Worm (Caenorhabditis elegans) whole organism, dauer: ENCODE data around the gene C38C3.6.

Experiments used
- unc-62 ChIP-seq: sonication (generic microtip); optimal IDR thresholded peaks from 2 replicates; lab custom pipeline; 2017; ENCODE audit warnings: missing biosample characterization, missing genetic modification reagents, missing genetic modification characterization

C38C3.6 gene

ce11 chrV:1459374-1459926, 32.0 kb downstream of the C38C3.6 start:
- TF ChIP-seq unc-62 (GFP tag; lab: Kevin White, UChicago), result no peak

DNA sequence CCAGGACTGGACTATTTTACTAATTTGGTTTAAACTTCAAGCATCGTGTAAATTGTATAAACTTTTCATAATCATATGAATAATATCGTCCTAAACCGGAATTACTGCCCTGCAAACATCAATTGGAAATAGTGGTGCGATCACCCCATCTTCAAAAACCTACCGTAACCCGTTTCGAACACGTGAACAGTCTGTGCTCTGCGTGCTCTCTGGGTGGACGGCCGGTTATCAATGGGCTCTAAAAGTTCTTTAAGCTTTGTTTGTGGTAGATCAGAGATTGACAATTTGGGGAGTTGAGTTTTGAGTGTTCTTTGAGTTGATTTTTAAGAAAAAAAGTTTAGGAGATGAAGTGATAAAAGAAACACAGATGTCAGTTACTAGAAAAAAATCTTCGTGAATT, 34.8 kb downstream of the C38C3.6 start:
- no peak for TF ChIP-seq unc-62 (GFP tag; lab: Kevin White, UChicago)

DNA sequence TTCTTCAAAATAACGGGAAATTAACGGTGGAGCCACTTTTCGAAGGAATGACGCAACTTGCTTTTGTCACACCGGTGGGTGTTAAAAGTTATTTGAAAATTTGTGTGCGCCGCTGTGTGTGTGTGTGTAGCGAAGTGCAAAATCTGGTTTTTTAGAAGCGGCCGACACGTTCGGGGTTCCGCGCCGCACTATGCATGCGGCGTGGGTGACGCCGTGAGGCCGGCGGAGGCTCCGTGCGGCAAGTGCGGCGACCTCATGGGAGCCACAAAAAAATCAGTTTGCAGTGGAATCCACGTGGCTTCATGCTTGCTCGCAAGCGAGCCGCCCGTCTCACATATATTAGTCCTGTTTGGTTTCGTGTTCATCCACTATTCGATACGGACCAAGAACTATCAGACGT, 36.1 kb downstream of the C38C3.6 start:
- no peak for TF ChIP-seq unc-62 (GFP tag; lab: Kevin White, UChicago)

DNA sequence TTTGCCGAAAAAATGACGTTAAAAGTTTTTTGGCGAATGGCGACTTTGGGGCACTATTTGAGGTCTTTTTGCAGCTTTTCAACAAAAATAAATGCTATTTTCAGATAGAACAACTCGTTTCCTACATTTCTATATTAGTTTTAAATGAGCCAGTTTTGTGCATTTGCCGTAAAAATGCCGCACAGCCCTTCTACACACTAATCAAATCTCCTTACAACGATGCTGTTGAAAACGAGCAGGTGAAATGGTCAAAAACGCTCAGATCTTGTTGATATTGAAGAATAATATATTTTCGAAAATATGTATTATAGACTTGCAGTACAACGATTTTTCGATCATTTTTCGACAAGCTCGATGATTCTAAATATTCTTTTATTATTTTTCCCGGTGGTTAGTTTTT, 36.6 kb downstream of the C38C3.6 start, which contains the start of gene chil-14:
TSS of gene chil-14 (plus strand) at position 301 of the 400 bp plus-strand sequence.
- TF ChIP-seq unc-62 (GFP tag; lab: Kevin White, UChicago), result no peak

DNA sequence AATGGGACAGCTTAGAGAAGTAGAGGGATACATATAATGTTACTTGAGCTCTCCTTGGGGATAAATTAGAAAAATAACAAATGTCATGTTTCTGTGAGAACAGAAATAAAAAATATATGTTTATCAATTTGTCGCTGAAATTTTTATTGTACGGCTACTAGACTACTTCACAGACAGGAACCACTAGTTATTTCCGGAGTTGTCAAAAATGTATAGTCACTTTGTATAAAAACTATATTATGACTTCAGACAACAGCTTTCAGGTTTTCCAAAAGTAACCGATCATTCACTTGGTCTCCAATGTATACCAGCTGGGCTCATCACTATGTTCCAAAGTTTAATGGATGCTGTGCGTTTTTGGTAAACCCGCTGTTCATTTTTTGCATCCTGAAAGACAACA, 40.1 kb downstream of the C38C3.6 start, which contains the start of gene srj-23:
TSS of gene srj-23 (plus strand) at position 301 of the 400 bp plus-strand sequence.
- no peak for TF ChIP-seq unc-62 (GFP tag; lab: Kevin White, UChicago)

DNA sequence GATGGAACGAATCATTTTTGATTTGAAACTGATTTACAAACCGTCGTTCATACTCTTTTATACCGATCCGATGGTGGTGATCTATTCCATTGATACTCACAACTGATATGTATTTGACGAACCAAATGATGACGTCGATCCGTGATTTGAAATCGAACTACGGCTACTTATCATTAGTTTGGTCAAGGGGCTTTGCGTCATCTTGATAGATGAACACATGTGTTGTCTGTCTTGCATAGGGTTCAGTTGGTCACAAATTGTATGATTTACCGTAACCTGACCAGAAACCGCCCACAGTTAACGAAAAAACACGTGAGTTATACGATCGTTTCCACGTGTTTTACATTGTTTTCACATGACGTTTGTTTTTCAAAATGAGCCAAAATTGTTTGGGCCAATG, 41.2 kb downstream of the C38C3.6 start, which contains the start of gene cnc-2:
TSS of gene cnc-2 (minus strand) at position 24 of the 400 bp plus-strand sequence.
- no peak for TF ChIP-seq unc-62 (GFP tag; lab: Kevin White, UChicago)

- no peak for TF ChIP-seq unc-62 (GFP tag; lab: Kevin White, UChicago)
These were observed 43.7 kb downstream of the C38C3.6 start, which contains the start of gene cnc-3 for ce11 chrV:1447724-1448123. Gene cnc-3 (plus strand): TSS chrV:1448004.

- no peak for TF ChIP-seq unc-62 (GFP tag; lab: Kevin White, UChicago)
These were observed 44.3 kb downstream of the C38C3.6 start, which contains the start of gene cnc-4 for ce11 chrV:1447079-1447478. Gene cnc-4 (plus strand): TSS chrV:1447195.

DNA sequence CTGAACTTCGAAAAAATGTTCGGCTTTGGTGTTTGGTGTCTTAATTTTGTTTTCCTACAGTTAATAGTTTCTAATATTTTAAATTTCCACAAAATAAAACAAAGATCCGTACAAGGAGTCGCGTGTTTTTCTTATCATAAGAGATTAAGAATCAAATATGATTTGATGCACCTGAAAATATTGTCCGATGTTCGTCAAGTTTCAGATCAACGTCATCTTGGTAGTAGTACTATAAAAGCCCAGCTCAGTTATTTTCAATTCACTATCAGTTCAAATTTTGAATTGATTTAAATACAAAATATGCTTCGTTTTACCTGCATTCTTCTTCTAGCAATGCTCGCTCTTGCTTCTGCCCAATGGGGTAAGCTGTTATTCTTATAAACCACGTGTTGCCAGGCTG, 46.3 kb downstream of the C38C3.6 start, which contains the start of gene cnc-5:
TSS of gene cnc-5 (plus strand) at position 301 of the 400 bp plus-strand sequence.
- no peak for TF ChIP-seq unc-62 (GFP tag; lab: Kevin White, UChicago)

DNA sequence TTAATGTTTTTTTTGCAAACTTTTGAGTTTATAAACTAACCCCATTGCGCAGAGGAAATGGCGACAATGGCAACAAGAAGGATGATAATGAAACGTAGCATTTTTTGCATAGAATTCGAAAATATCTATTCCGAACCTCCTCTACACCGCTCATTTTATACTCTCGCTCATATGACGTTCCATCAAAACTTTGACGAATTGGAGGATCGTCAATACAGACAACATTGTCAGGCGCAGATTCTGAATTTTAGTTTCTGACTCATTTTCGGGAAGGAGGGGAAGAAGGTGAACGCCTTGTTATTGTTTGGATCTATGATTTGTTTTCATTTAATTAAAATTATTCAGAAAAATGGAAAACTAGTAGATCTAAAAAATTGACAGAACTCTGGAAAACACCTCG, 47.2 kb downstream of the C38C3.6 start, which contains the start of gene cnc-1:
TSS of gene cnc-1 (minus strand) at position 101 of the 400 bp plus-strand sequence.
- TF ChIP-seq unc-62 (GFP tag; lab: Kevin White, UChicago), result no peak

ce11 chrV:1442042-1442441, 49.4 kb downstream of the C38C3.6 start, which contains the start of gene cnc-11:
Gene cnc-11 (plus strand): TSS chrV:1442342.
- TF ChIP-seq unc-62 (GFP tag; lab: Kevin White, UChicago), result no peak

DNA sequence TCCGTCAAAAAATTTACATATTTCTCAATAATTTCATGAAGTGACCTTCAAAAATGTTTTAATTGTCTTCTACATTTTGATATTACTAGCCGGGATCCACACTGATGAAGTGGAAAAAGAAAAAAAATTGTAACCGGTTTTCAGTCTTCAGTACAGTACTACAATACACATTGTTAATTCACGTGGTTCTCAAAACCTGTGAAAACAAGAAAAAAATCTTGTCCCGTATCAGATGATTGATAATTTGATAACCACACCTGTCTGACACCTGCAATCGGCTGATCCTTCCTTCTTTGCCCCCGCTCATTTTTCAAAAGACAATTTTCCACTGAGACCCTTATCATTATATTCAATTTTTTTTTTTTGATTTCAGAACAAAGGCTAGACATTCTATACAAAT, 52.6 kb downstream of the C38C3.6 start, which contains the start of gene R09B5.11:
TSS of gene R09B5.11 (plus strand) at position 374 of the 400 bp plus-strand sequence.
- no peak for TF ChIP-seq unc-62 (GFP tag; lab: Kevin White, UChicago)

DNA sequence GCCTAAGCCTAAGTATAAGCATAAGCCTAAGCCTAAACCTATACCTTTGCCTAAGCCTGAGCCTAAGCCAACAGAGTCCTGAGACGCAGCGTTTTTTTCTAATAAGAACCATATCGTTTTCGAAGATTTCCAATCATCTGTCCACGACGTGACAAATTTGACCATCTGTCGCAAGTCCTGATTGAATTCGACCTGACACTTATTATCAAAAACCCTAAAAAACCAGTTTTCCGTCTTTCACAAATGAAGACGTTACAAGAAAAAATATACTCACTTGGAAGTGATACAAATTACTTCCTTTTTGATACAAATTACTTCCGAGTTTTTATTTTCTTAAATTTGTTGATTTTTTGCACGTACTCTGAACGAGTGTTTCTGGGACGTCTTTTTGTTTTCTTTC, 53.2 kb downstream of the C38C3.6 start:
- no peak for TF ChIP-seq unc-62 (GFP tag; lab: Kevin White, UChicago)

ce11 chrV:1435106-1435505, 56.3 kb downstream of the C38C3.6 start:
- no peak for TF ChIP-seq unc-62 (GFP tag; lab: Kevin White, UChicago)
